Fruit fly (Drosophila melanogaster) Kc167 (cell line): ENCODE measurements around the gene Ccz1.

Experiments used
- Sin3A ChIP-seq: fragments of >200 bp; optimal IDR thresholded peaks from 2 replicates; lab custom pipeline; 2018; ENCODE audit warnings: missing external identifiers
- insv ChIP-seq: fragments of >200 bp; optimal IDR thresholded peaks from 3 replicates; lab custom pipeline; 2018; ENCODE audit warnings: missing external identifiers
- psq ChIP-seq: fragments of >200 bp; optimal IDR thresholded peaks from 2 replicates; lab custom pipeline; 2017; ENCODE audit warnings: missing external identifiers

DNA sequence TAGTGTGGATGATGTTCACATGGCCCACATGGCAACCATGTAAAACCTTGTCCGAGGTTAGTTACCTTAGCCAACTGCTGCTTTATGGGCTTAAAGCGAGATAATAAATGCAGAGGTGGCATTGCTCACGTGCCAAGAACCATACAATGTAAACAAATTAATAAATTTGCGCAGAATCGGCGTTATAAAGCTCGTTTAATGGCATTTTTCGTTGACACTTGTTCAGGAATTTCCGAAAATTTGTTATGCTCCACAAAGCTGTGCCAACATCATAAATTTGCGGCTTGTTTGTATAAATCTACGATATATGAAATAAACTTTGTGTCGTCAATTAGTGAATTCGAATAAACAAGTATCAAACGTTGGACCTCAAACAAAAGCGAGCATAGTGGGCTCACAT, 32.8 kb upstream of the Ccz1 start:
- no peak for TF ChIP-seq insv (lab: Kevin White, UChicago)
- no peak for TF ChIP-seq Sin3A
- no peak for TF ChIP-seq psq (lab: Kevin White, UChicago)
